Fruit fly (Drosophila melanogaster): ENCODE data around the gene pdgy.

DNA sequence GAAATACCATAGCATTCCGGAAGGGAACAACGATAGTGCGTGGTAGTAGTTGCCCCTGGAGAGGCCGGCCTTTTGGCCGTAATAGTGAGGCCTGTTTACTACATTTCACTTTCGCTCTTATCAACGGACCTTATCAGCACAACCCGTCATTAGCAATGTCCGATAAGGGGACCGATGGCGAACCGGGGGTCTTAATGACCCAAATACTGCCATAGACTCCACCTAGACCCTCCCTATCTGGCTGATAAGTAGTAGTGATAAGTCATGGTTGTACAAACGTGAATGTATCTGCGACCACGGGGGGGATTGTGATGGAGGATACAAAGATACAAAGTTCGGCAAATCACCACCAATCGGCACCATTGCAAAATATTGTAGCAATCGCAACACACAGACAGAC, 4.1 kb downstream of the pdgy start:
- TF ChIP-seq insv (optimal IDR thresholded peaks at IDR 0.05) = no peak
- no peak for TF ChIP-seq ttk (optimal IDR thresholded peaks at IDR 0.05)
- no peak for TF ChIP-seq Myc (optimal IDR thresholded peaks at IDR 0.05)
